Fruit fly (Drosophila melanogaster) whole organism: Measurements from ENCODE around the gene muc.

Experiments used
- CG8478 ChIP-seq: fragments of >200 bp; optimal IDR thresholded peaks from 2 replicates; lab custom pipeline; 2018; ENCODE audit warnings: inconsistent platforms
- Dll ChIP-seq: fragments of >200 bp; optimal IDR thresholded peaks from 2 replicates; lab custom pipeline; 2017
- EcR ChIP-seq, 2 experiments: fragments of >200 bp; optimal IDR thresholded peaks; 2 replicates each; lab custom pipeline; 2017; ENCODE audit warnings: missing biosample characterization in 2 of 2, missing genetic modification characterization in 2 of 2, missing genetic modification reagents in 2 of 2
- pan ChIP-seq: fragments of >200 bp; optimal IDR thresholded peaks from 2 replicates; lab custom pipeline; 2017
- psq ChIP-seq: fragments of >200 bp; optimal IDR thresholded peaks from 2 replicates; lab custom pipeline; 2017
- usp ChIP-seq: fragments of >200 bp; optimal IDR thresholded peaks from 2 replicates; lab custom pipeline; 2017; ENCODE audit warnings: missing biosample characterization, missing genetic modification characterization, mixed read lengths

dm6 chr2L:7386555-7387420 lies 39.9 kb upstream of the muc start:
- TF ChIP-seq Dll (lab: Kevin White, UChicago), result no peak
- TF ChIP-seq EcR (GFP tag; optimal IDR thresholded peaks at IDR 0.05; lab: Kevin White, UChicago), result no peak
- TF ChIP-seq usp (GFP tag; lab: Kevin White, UChicago), result no peak
- no peak for TF ChIP-seq psq
- peak; percentile 55 for TF ChIP-seq pan (lab: Kevin White, UChicago)
- no peak for TF ChIP-seq CG8478 (lab: Kevin White, UChicago)
